Worm (Caenorhabditis elegans): Measurements from ENCODE around the gene elo-4.

The elo-4 gene

DNA sequence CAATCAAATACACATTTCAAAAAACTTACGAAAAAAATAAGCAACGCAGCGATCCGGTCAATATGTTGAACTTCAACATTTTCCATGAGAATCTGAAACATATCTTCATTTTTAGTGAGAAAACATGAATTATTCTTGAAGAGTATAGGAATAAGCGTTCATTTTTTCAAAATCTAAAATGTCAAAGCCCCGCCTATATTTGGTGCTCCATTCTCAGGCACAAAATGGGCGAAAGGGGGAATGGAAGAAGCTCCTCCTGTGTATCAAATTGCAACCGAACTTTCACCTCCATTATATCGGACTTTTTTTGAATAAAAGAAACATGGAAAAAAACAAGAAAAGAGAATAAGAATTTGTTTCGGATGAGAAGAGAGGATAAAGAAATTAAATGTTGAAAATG lies 27.5 kb downstream of the elo-4 start, which contains the start of gene srx-45:
Gene srx-45, minus strand, starts transcription at position 101 of the 400 bp plus-strand sequence.
- TF ChIP-seq ztf-29 (GFP tag; IDR thresholded peaks at IDR 0.05) (no peak), cog-1 (tag; optimal IDR thresholded peaks at IDR 0.05) (no peak), T22C8.4 (GFP tag; IDR thresholded peaks at IDR 0.05) (no peak), ztf-23 (GFP tag; IDR thresholded peaks at IDR 0.05) (no peak), flt-1 (GFP tag; IDR thresholded peaks at IDR 0.05) (no peak), ref-1 (GFP tag; conservative IDR thresholded peaks at IDR 0.05) (no peak), tab-1 (GFP tag; IDR thresholded peaks at IDR 0.05) (no peak), klf-2 (GFP tag; conservative IDR thresholded peaks at IDR 0.05) (no peak), med-1 (GFP tag; optimal IDR thresholded peaks at IDR 0.05; ENCODE audit: insufficient read depth) (no peak)

DNA sequence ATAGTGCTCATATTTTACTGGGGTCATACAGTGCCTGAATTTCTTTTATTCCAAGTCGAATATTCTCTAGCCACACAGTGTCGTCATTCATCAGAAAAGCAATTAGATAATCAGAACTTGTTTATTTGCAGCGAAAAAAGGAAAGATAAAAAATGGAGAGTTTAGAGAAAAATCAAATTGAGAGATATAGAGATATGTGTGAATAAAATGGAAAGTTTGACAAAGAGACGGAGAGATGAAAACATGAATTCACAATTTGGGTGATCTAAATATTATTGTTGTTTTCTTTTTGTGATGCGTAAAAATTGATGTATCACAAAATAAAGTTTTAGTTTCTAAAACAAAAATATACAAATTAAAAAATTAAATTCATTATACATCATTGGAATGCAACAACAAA lies 33.4 kb downstream of the elo-4 start:
- TF ChIP-seq ztf-23 (GFP tag; IDR thresholded peaks at IDR 0.05) (no peak), tab-1 (GFP tag; IDR thresholded peaks at IDR 0.05) (no peak), med-1 (GFP tag; optimal IDR thresholded peaks at IDR 0.05; ENCODE audit: insufficient read depth) (no peak), flt-1 (GFP tag; IDR thresholded peaks at IDR 0.05) (no peak), cog-1 (tag; optimal IDR thresholded peaks at IDR 0.05) (no peak), klf-2 (GFP tag; conservative IDR thresholded peaks at IDR 0.05) (no peak), ref-1 (GFP tag; conservative IDR thresholded peaks at IDR 0.05) (no peak), T22C8.4 (GFP tag; IDR thresholded peaks at IDR 0.05) (no peak), ztf-29 (GFP tag; IDR thresholded peaks at IDR 0.05) (no peak)

DNA sequence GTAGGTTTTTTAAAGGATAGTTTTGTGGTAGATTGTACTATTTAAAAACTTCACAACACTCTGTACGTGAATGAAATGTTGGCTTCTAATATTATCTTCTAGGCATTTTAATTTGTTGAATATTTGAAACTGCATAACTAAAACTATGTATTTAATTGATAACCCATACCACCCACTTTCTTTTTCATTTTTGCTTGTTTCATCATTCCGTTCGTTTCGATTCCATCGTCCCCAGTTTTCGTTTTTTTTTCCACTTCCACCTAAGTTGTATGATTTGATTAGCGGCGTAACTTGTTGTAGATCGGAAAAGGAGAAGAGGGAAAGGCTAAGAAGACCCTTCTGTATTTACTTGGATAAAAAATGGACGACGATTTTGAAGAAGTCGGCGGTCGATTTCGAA lies 34.2 kb downstream of the elo-4 start, which contains the start of gene K01B6.3:
Gene K01B6.3, plus strand, starts transcription at position 301 of the 400 bp plus-strand sequence.
- no peak for TF ChIP-seq ztf-29 (GFP tag; IDR thresholded peaks at IDR 0.05)
- TF ChIP-seq ref-1 (GFP tag; conservative IDR thresholded peaks at IDR 0.05) = no peak
- no peak for TF ChIP-seq ztf-23 (GFP tag; IDR thresholded peaks at IDR 0.05)
- TF ChIP-seq klf-2 (GFP tag; conservative IDR thresholded peaks at IDR 0.05) = no peak
- TF ChIP-seq flt-1 (GFP tag; IDR thresholded peaks at IDR 0.05) = no peak
- no peak for TF ChIP-seq cog-1 (tag; optimal IDR thresholded peaks at IDR 0.05)
- no peak for TF ChIP-seq med-1 (GFP tag; optimal IDR thresholded peaks at IDR 0.05; ENCODE audit: insufficient read depth)
- TF ChIP-seq T22C8.4 (GFP tag; IDR thresholded peaks at IDR 0.05) = no peak
- no peak for TF ChIP-seq tab-1 (GFP tag; IDR thresholded peaks at IDR 0.05)

DNA sequence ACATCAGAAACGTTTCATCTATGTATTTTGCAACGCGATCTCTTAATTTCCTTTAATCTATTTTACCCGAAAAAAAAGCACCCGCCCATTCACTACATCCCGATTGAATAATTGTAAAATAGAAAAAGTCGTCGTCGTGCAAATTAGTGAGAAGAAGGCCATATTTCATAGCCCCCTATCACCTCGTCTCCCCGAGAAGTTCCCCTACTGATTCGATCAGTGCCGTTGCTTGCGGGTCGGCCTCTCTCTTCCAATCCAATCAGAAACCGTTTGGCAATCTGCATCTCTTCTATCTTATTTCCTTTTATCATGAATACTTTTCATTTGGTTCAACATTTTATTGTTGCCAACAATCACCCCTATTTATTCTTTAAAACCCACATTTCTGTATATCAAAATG lies 35.0 kb downstream of the elo-4 start:
- TF ChIP-seq med-1 (GFP tag; optimal IDR thresholded peaks at IDR 0.05; ENCODE audit: insufficient read depth) (no peak), ref-1 (GFP tag; conservative IDR thresholded peaks at IDR 0.05) (no peak), flt-1 (GFP tag; IDR thresholded peaks at IDR 0.05) (no peak), T22C8.4 (GFP tag; IDR thresholded peaks at IDR 0.05) (no peak), ztf-29 (GFP tag; IDR thresholded peaks at IDR 0.05) (no peak), cog-1 (tag; optimal IDR thresholded peaks at IDR 0.05) (no peak)

DNA sequence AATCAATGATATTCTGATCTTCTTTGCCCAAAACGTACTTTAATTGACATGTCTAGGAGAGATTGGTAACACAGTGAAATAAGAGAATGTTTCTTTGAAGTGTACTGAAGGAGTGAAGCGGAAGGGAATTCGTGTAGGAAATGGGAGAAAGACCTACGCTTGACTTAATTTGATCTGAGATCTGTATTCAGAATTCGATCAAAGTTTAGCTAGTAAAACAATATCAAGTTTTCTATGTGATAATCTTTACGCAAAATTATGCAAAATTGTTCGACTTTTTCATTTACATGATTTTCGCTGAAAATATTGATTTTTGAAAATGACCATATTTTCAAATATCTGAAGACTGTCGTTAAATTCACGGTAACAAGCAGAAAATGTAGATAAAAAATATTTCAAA lies 36.7 kb downstream of the elo-4 start, which contains the start of gene K01B6.4:
Gene K01B6.4, minus strand, starts transcription at position 101 of the 400 bp plus-strand sequence.
- TF ChIP-seq ztf-29 (GFP tag; IDR thresholded peaks at IDR 0.05) (no peak), tab-1 (GFP tag; IDR thresholded peaks at IDR 0.05) (no peak), cog-1 (tag; optimal IDR thresholded peaks at IDR 0.05) (no peak), T22C8.4 (GFP tag; IDR thresholded peaks at IDR 0.05) (no peak), klf-2 (GFP tag; conservative IDR thresholded peaks at IDR 0.05) (no peak), med-1 (GFP tag; optimal IDR thresholded peaks at IDR 0.05; ENCODE audit: insufficient read depth) (no peak), ztf-23 (GFP tag; IDR thresholded peaks at IDR 0.05) (no peak), ref-1 (GFP tag; conservative IDR thresholded peaks at IDR 0.05) (no peak), flt-1 (GFP tag; IDR thresholded peaks at IDR 0.05) (no peak)

DNA sequence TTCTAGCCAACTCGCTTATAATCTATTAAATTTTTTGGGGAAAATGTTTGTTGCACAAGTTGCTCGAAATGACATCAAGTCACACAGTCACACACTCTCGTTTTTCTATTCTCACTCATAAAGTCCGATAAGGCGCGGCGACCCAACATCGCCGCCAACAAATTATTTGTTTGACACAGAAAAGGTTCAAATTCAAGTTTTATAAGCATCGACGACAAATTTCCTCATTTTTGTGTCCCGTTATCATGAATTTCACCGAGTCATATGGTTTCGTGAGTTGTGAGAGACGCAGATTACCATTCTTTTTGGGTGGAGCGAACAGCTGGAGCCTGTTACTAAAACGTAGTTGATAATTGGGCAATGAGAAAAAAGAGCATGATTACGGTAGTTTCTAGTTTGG lies 44.3 kb downstream of the elo-4 start:
- TF ChIP-seq klf-2 (GFP tag; conservative IDR thresholded peaks at IDR 0.05) = no peak
- TF ChIP-seq ztf-23 (GFP tag; IDR thresholded peaks at IDR 0.05) = no peak
- no peak for TF ChIP-seq T22C8.4 (GFP tag; IDR thresholded peaks at IDR 0.05)
- TF ChIP-seq cog-1 (tag; optimal IDR thresholded peaks at IDR 0.05) = no peak
- TF ChIP-seq ref-1 (GFP tag; conservative IDR thresholded peaks at IDR 0.05) = no peak
- TF ChIP-seq med-1 (GFP tag; optimal IDR thresholded peaks at IDR 0.05; ENCODE audit: insufficient read depth) = no peak
- no peak for TF ChIP-seq ztf-29 (GFP tag; IDR thresholded peaks at IDR 0.05)
- TF ChIP-seq flt-1 (GFP tag; IDR thresholded peaks at IDR 0.05) = no peak
- TF ChIP-seq tab-1 (GFP tag; IDR thresholded peaks at IDR 0.05) = no peak

DNA sequence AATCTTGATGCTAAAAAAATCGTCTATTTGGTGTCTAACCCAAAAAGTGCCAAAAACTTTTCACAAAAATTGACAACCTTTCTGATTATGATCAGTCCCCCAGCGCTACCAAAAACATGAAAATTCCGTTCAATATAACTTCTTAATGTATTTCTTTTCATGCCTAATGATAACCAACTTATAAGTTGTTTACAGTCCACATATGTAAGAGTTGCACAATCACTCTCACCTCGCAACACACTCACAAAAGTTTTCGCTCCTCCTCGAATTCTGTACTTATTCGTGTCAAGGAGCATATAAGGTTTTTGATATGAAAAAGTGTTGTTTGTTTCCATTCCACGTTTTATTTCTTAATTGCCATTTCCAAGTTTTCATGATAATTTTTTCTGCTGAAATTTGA lies 45.5 kb downstream of the elo-4 start:
- TF ChIP-seq ztf-23 (GFP tag; IDR thresholded peaks at IDR 0.05) = no peak
- TF ChIP-seq tab-1 (GFP tag; IDR thresholded peaks at IDR 0.05) = no peak
